Fruit fly (Drosophila melanogaster) whole organism, prepupa: ENCODE results near the gene CG2767.

Experiments
- Blimp-1 ChIP-seq: fragments of 200-800 bp; sonication (Bioruptor generic); optimal IDR thresholded peaks from 3 replicates; lab custom pipeline; 2017; ENCODE audit warnings: missing biosample characterization, missing genetic modification characterization, mild to moderate bottlenecking, moderate library complexity, missing genetic modification reagents
- CG10631 ChIP-seq: fragments of 200-800 bp; sonication (Bioruptor generic); optimal IDR thresholded peaks from 2 replicates; lab custom pipeline; 2016; ENCODE audit warnings: missing biosample characterization, missing genetic modification characterization
- CG11294 ChIP-seq: fragments of 200-800 bp; sonication (Bioruptor generic); IDR thresholded peaks from 2 replicates; pipeline ENCODE4 v1.3.6; 2022; ENCODE audit warnings: missing biosample characterization, missing genetic modification characterization
- CG32006 ChIP-seq: fragments of 200-800 bp; sonication (Bioruptor generic); optimal IDR thresholded peaks from 3 replicates; lab custom pipeline; 2017; ENCODE audit warnings: missing biosample characterization, mild to moderate bottlenecking, missing genetic modification characterization
- CG6276 ChIP-seq: fragments of 200-800 bp; sonication (Bioruptor generic); optimal IDR thresholded peaks from 2 replicates; lab custom pipeline; 2017; ENCODE audit warnings: missing biosample characterization, mild to moderate bottlenecking, missing genetic modification characterization
- CG8632 ChIP-seq: fragments of 200-800 bp; sonication (Bioruptor generic); optimal IDR thresholded peaks from 3 replicates; lab custom pipeline; 2016; ENCODE audit warnings: missing biosample characterization, missing genetic modification characterization
- CG9139 ChIP-seq: fragments of 200-800 bp; sonication (Bioruptor generic); optimal IDR thresholded peaks from 3 replicates; lab custom pipeline; 2017; ENCODE audit warnings: missing biosample characterization, mild to moderate bottlenecking, missing genetic modification characterization
- Eip75B ChIP-seq: fragments of 200-800 bp; sonication (Bioruptor generic); optimal IDR thresholded peaks from 3 replicates; lab custom pipeline; 2016; ENCODE audit warnings: missing biosample characterization, missing genetic modification characterization
- Hr39 ChIP-seq: fragments of 200-800 bp; sonication (Bioruptor generic); optimal IDR thresholded peaks from 2 replicates; lab custom pipeline; 2016; ENCODE audit warnings: missing biosample characterization, missing genetic modification characterization
- dsx ChIP-seq: fragments of 200-800 bp; optimal IDR thresholded peaks from 3 replicates; lab custom pipeline; 2019; ENCODE audit warnings: missing biosample characterization, mild to moderate bottlenecking, missing genetic modification characterization, moderate library complexity; ENCODE audit not compliant: poor library complexity, severe bottlenecking
- fd59A ChIP-seq: fragments of 200-800 bp; sonication (Bioruptor generic); optimal IDR thresholded peaks from 2 replicates; lab custom pipeline; 2017; ENCODE audit warnings: missing biosample characterization, mild to moderate bottlenecking, missing genetic modification characterization, missing genetic modification reagents
- pdm3 ChIP-seq: fragments of 200-800 bp; sonication (Bioruptor generic); optimal IDR thresholded peaks from 3 replicates; lab custom pipeline; 2016; ENCODE audit warnings: missing biosample characterization, missing genetic modification characterization
- ss ChIP-seq, 2 experiments: fragments of 200-800 bp; sonication (Bioruptor generic); optimal IDR thresholded peaks; 2 replicates in 1 of 2; 3 replicates in 1 of 2; lab custom pipeline; 2017 to 2018; ENCODE audit warnings: mild to moderate bottlenecking in 2 of 2, missing biosample characterization in 2 of 2, missing genetic modification characterization in 2 of 2, moderate library complexity in 1 of 2

dm6 chr3R:8026515-8026914 is 18.6 kb upstream of the CG2767 start:
- TF ChIP-seq CG11294 (GFP tag; lab: Robert Waterston, UW) (no peak), CG8632 (no peak), dsx (GFP tag; lab: Kevin White, UChicago) (no peak), CG10631 (no peak), ss (GFP tag; optimal IDR thresholded peaks at IDR 0.05; lab: Kevin White, UChicago) (no peak), CG9139 (GFP tag; lab: Kevin White, UChicago) (no peak), Hr39 (GFP tag; lab: Kevin White, UChicago) (no peak), pdm3 (GFP tag; lab: Kevin White, UChicago) (no peak), Blimp-1 (no peak), Eip75B (GFP tag; lab: Kevin White, UChicago) (no peak), CG6276 (no peak), CG32006 (GFP tag; lab: Kevin White, UChicago) (no peak), fd59A (GFP tag; lab: Kevin White, UChicago) (no peak)
